Worm (Caenorhabditis elegans) whole organism, young adult: Measurements from ENCODE around the gene D2024.1.

Experiments used
- B0035.1 ChIP-seq: sonication (generic microtip); optimal IDR thresholded peaks from 2 replicates; lab custom pipeline; 2016; ENCODE audit warnings: missing genetic modification characterization, mild to moderate bottlenecking, missing compliant biosample characterization, missing genotype, missing genetic modification reagents
- F22D6.2 ChIP-seq: sonication (generic microtip); optimal IDR thresholded peaks from 2 replicates; lab custom pipeline; 2016; ENCODE audit warnings: mild to moderate bottlenecking, missing genetic modification characterization, missing compliant biosample characterization
- F49E8.2 ChIP-seq: sonication (generic microtip); optimal IDR thresholded peaks from 3 replicates; lab custom pipeline; 2017; ENCODE audit warnings: missing genetic modification characterization, mild to moderate bottlenecking, missing compliant biosample characterization, antibody characterized with exemption, moderate library complexity; ENCODE audit not compliant: insufficient read depth
- ama-1 ChIP-seq, 3 experiments: fragments of 150-350 bp in 1 of 3; sonication (generic microtip) in 2 of 3; optimal IDR thresholded peaks; 2 replicates each; lab custom pipeline; 2014 to 2018; ENCODE audit warnings: missing biosample characterization in 2 of 3, missing genetic modification characterization in 2 of 3, missing genetic modification reagents in 2 of 3
- attf-5 ChIP-seq: fragments of 200-800 bp; sonication (Bioruptor generic); optimal IDR thresholded peaks from 2 replicates; lab custom pipeline; 2018; ENCODE audit warnings: mild to moderate bottlenecking, missing genetic modification characterization, missing compliant biosample characterization
- attf-6 ChIP-seq: fragments of 200-800 bp; sonication (Bioruptor generic); IDR thresholded peaks from 2 replicates; pipeline ENCODE4 v1.3.6; 2022; ENCODE audit warnings: missing genetic modification reagents, missing genetic modification characterization, missing compliant biosample characterization
- efl-1 ChIP-seq: fragments of 150-350 bp; optimal IDR thresholded peaks from 2 replicates; lab custom pipeline; 2014; ENCODE audit warnings: missing biosample characterization, missing genetic modification reagents, missing genetic modification characterization
- egl-18 ChIP-seq: fragments of 200-800 bp; sonication (Bioruptor generic); IDR thresholded peaks from 2 replicates; pipeline ENCODE4 v1.3.6; 2022; ENCODE audit warnings: missing genetic modification reagents, missing genetic modification characterization, missing compliant biosample characterization
- hmg-1.2 ChIP-seq: fragments of 200-800 bp; sonication (Bioruptor generic); IDR thresholded peaks from 2 replicates; pipeline ENCODE4 v1.3.6; 2022; ENCODE audit warnings: missing genetic modification reagents, missing genetic modification characterization, missing compliant biosample characterization
- mcd-1 ChIP-seq: fragments of 200-800 bp; sonication (Bioruptor generic); IDR thresholded peaks from 2 replicates; pipeline ENCODE4 v1.3.6; 2022; ENCODE audit warnings: missing genetic modification reagents, missing genetic modification characterization, missing compliant biosample characterization
- snpc-4 ChIP-seq, 5 experiments: fragments of 150-350 bp in 1 of 5; sonication (generic microtip) in 4 of 5; optimal IDR thresholded peaks; 2 replicates each; lab custom pipeline; 2014 to 2018; ENCODE audit warnings: missing genetic modification characterization in 5 of 5, missing biosample characterization in 3 of 5, antibody characterized with exemption in 2 of 5, mild to moderate bottlenecking in 2 of 5, missing compliant biosample characterization in 2 of 5, missing genotype in 2 of 5, moderate library complexity in 2 of 5, missing genetic modification reagents in 1 of 5
- unc-62 ChIP-seq: fragments of 150-350 bp; optimal IDR thresholded peaks from 2 replicates; lab custom pipeline; 2014; ENCODE audit warnings: missing biosample characterization, missing genetic modification reagents, missing genetic modification characterization

ce11 chrIV:7212769-7213168, 34.6 kb upstream of the D2024.1 start:
- TF ChIP-seq F22D6.2 (tag; lab: Kevin White, UChicago) (no peak), attf-5 (GFP tag; lab: Kevin White, UChicago) (no peak), attf-6 (GFP tag; lab: Robert Waterston, UW) (no peak), unc-62 (no peak), mcd-1 (GFP tag; lab: Robert Waterston, UW) (no peak), snpc-4 (GFP tag; optimal IDR thresholded peaks at IDR 0.05; lab: Kevin White, UChicago) (no peak), snpc-4 (tag; optimal IDR thresholded peaks at IDR 0.05; lab: Kevin White, UChicago) (no peak), egl-18 (GFP tag; lab: Robert Waterston, UW) (no peak), efl-1 (GFP tag; lab: Kevin White, UChicago) (no peak), F49E8.2 (tag; lab: Kevin White, UChicago) (no peak), ama-1 (optimal IDR thresholded peaks at IDR 0.05; lab: Kevin White, UChicago) (no peak), ama-1 (GFP tag; optimal IDR thresholded peaks at IDR 0.05; lab: Kevin White, UChicago) (no peak), hmg-1.2 (no peak), B0035.1 (no peak)
